Fruit fly (Drosophila melanogaster) whole organism, pupa: ENCODE results near the gene CG2186.

Experiments
- CG10348 ChIP-seq: fragments of 200-800 bp; sonication (Bioruptor generic); IDR thresholded peaks from 2 replicates; pipeline ENCODE4 v1.3.6; 2022; ENCODE audit warnings: missing biosample characterization, missing genetic modification characterization
- CG12605 ChIP-seq: fragments of 200-800 bp; sonication (Bioruptor generic); IDR thresholded peaks from 2 replicates; pipeline ENCODE4 v1.3.6; 2022; ENCODE audit warnings: missing biosample characterization, missing genetic modification characterization
- CG13204 ChIP-seq: fragments of 200-800 bp; sonication (Bioruptor generic); optimal IDR thresholded peaks from 2 replicates; lab custom pipeline; 2018; ENCODE audit warnings: missing biosample characterization, mild to moderate bottlenecking, missing genetic modification characterization, moderate library complexity
- CG14655 ChIP-seq: fragments of 200-800 bp; sonication (Bioruptor generic); optimal IDR thresholded peaks from 3 replicates; lab custom pipeline; 2017; ENCODE audit warnings: mild to moderate bottlenecking, missing biosample characterization, missing genetic modification reagents, missing genetic modification characterization
- CG15710 ChIP-seq: fragments of 200-800 bp; sonication (Bioruptor generic); optimal IDR thresholded peaks from 2 replicates; lab custom pipeline; 2018; ENCODE audit warnings: missing biosample characterization, mild to moderate bottlenecking, missing genetic modification characterization, moderate library complexity
- CG17806 ChIP-seq: fragments of 200-800 bp; sonication (Bioruptor generic); optimal IDR thresholded peaks from 2 replicates; lab custom pipeline; 2018; ENCODE audit warnings: missing biosample characterization, mild to moderate bottlenecking, missing genetic modification characterization, moderate library complexity
- CG32121 ChIP-seq: fragments of 200-800 bp; sonication (Bioruptor generic); IDR thresholded peaks from 2 replicates; pipeline ENCODE4 v1.3.6; 2022; ENCODE audit warnings: missing biosample characterization, missing genetic modification characterization
- CG34367 ChIP-seq: fragments of 200-800 bp; sonication (Bioruptor generic); optimal IDR thresholded peaks from 2 replicates; lab custom pipeline; 2018; ENCODE audit warnings: missing biosample characterization, mild to moderate bottlenecking, missing genetic modification characterization
- CG4496 ChIP-seq: fragments of 200-800 bp; sonication (Bioruptor generic); IDR thresholded peaks from 3 replicates; pipeline ENCODE4 v1.3.6; 2022; ENCODE audit warnings: missing biosample characterization, missing genetic modification characterization
- CG8159 ChIP-seq: fragments of 200-800 bp; sonication (Bioruptor generic); optimal IDR thresholded peaks from 3 replicates; lab custom pipeline; 2018; ENCODE audit warnings: missing biosample characterization, mild to moderate bottlenecking, missing genetic modification characterization, moderate library complexity
- CG8301 ChIP-seq: fragments of 200-800 bp; sonication (Bioruptor generic); optimal IDR thresholded peaks from 2 replicates; lab custom pipeline; 2018; ENCODE audit warnings: missing biosample characterization, mild to moderate bottlenecking, missing genetic modification characterization
- CG9948 ChIP-seq: fragments of 200-800 bp; sonication (Bioruptor generic); optimal IDR thresholded peaks from 2 replicates; lab custom pipeline; 2018; ENCODE audit warnings: missing biosample characterization, mild to moderate bottlenecking, missing genetic modification characterization, moderate library complexity
- D1 ChIP-seq: fragments of 200-800 bp; sonication (Bioruptor generic); optimal IDR thresholded peaks from 2 replicates; lab custom pipeline; 2018; ENCODE audit warnings: missing biosample characterization, mild to moderate bottlenecking, missing genetic modification characterization, moderate library complexity
- EcR ChIP-seq: fragments of 200-800 bp; sonication (Bioruptor generic); optimal IDR thresholded peaks from 3 replicates; lab custom pipeline; 2019; ENCODE audit warnings: missing biosample characterization, missing genetic modification characterization, mild to moderate bottlenecking, moderate library complexity, missing genetic modification reagents
- Ets98B ChIP-seq: fragments of 200-800 bp; sonication (Bioruptor generic); IDR thresholded peaks from 2 replicates; pipeline ENCODE4 v1.3.6; 2022; ENCODE audit warnings: missing biosample characterization, missing genetic modification characterization
- Pif1A ChIP-seq: fragments of 200-800 bp; sonication (Bioruptor generic); optimal IDR thresholded peaks from 3 replicates; lab custom pipeline; 2016; ENCODE audit warnings: missing biosample characterization, missing genetic modification characterization
- Pif1B ChIP-seq: fragments of 200-800 bp; sonication (Bioruptor generic); optimal IDR thresholded peaks from 3 replicates; lab custom pipeline; 2016; ENCODE audit warnings: missing biosample characterization, missing genetic modification characterization
- Snoo ChIP-seq: fragments of 200-800 bp; sonication (Bioruptor generic); optimal IDR thresholded peaks from 3 replicates; lab custom pipeline; 2017; ENCODE audit warnings: missing biosample characterization, mild to moderate bottlenecking, missing genetic modification characterization, inconsistent platforms
- fd96Ca ChIP-seq: fragments of 200-800 bp; sonication (Bioruptor generic); IDR thresholded peaks from 3 replicates; pipeline ENCODE4 v1.3.6; 2022; ENCODE audit warnings: missing biosample characterization, missing genetic modification characterization
- gl ChIP-seq: fragments of 200-800 bp; sonication (Bioruptor generic); optimal IDR thresholded peaks from 2 replicates; lab custom pipeline; 2018; ENCODE audit warnings: missing biosample characterization, mild to moderate bottlenecking, missing genetic modification characterization
- rn ChIP-seq: fragments of 200-800 bp; sonication (Bioruptor generic); IDR thresholded peaks from 2 replicates; pipeline ENCODE4 v1.3.6; 2022; ENCODE audit warnings: missing biosample characterization, missing genetic modification characterization

Gene CG2186

dm6 chrX:10893208-10893607 is 35.8 kb downstream of the CG2186 start:
- TF ChIP-seq fd96Ca = no peak
- no peak for TF ChIP-seq CG9948 (tag; lab: Kevin White, UChicago)
- no peak for TF ChIP-seq CG17806 (tag; lab: Kevin White, UChicago)
- TF ChIP-seq CG13204 (GFP tag; lab: Kevin White, UChicago) = no peak
- TF ChIP-seq CG10348 (GFP tag; lab: Robert Waterston, UW) = no peak
- no peak for TF ChIP-seq rn (GFP tag; lab: Robert Waterston, UW)
- peak; percentile 17 for TF ChIP-seq CG14655 (GFP tag; lab: Kevin White, UChicago)
- TF ChIP-seq D1 (tag; lab: Kevin White, UChicago) = no peak
- no peak for TF ChIP-seq CG4496
- TF ChIP-seq CG8159 = peak; percentile 29
- TF ChIP-seq CG15710 (tag; lab: Kevin White, UChicago) = no peak
- TF ChIP-seq Pif1A (GFP tag; lab: Kevin White, UChicago) = no peak
- TF ChIP-seq EcR (GFP tag; lab: Kevin White, UChicago) = no peak

dm6 chrX:10899232-10899631 is 41.8 kb downstream of the CG2186 start, which contains the start of gene CG1582:
Gene CG1582 (minus strand): TSS chrX:10899302.
- TF ChIP-seq CG8159 (peak; percentile 11), CG34367 (tag; lab: Kevin White, UChicago) (no peak), EcR (GFP tag; lab: Kevin White, UChicago) (no peak), Snoo (tag; lab: Kevin White, UChicago) (no peak), CG9948 (tag; lab: Kevin White, UChicago) (no peak), fd96Ca (no peak), CG13204 (GFP tag; lab: Kevin White, UChicago) (no peak), CG17806 (tag; lab: Kevin White, UChicago) (no peak), CG8301 (tag; lab: Kevin White, UChicago) (no peak), D1 (tag; lab: Kevin White, UChicago) (no peak), CG15710 (tag; lab: Kevin White, UChicago) (peak; percentile 6), CG14655 (GFP tag; lab: Kevin White, UChicago) (no peak), Pif1A (GFP tag; lab: Kevin White, UChicago) (no peak), CG32121 (GFP tag; lab: Robert Waterston, UW) (no peak)

dm6 chrX:10899665-10900064 is 42.2 kb downstream of the CG2186 start, which contains the start of gene CG15208:
Gene CG15208 (plus strand): TSS chrX:10899965.
- TF ChIP-seq CG10348 (GFP tag; lab: Robert Waterston, UW) (no peak), Ets98B (GFP tag; lab: Robert Waterston, UW) (no peak), CG15710 (tag; lab: Kevin White, UChicago) (no peak), fd96Ca (no peak), CG17806 (tag; lab: Kevin White, UChicago) (no peak), rn (GFP tag; lab: Robert Waterston, UW) (no peak), EcR (GFP tag; lab: Kevin White, UChicago) (no peak), D1 (tag; lab: Kevin White, UChicago) (no peak), CG12605 (no peak), CG13204 (GFP tag; lab: Kevin White, UChicago) (no peak), Pif1B (no peak), CG4496 (no peak), CG14655 (GFP tag; lab: Kevin White, UChicago) (no peak), CG32121 (GFP tag; lab: Robert Waterston, UW) (no peak), CG8301 (tag; lab: Kevin White, UChicago) (no peak)

- peak; percentile 7 for TF ChIP-seq CG15710 (tag; lab: Kevin White, UChicago)
- TF ChIP-seq CG14655 (GFP tag; lab: Kevin White, UChicago) = peak; percentile 38
- TF ChIP-seq Pif1B = peak; percentile 24
- peak; percentile 18 for TF ChIP-seq Snoo (tag; lab: Kevin White, UChicago)
- TF ChIP-seq Pif1A (GFP tag; lab: Kevin White, UChicago) = peak; percentile 19
- TF ChIP-seq CG9948 (tag; lab: Kevin White, UChicago) = peak; percentile 11
- no peak for TF ChIP-seq Ets98B (GFP tag; lab: Robert Waterston, UW)
- no peak for TF ChIP-seq fd96Ca
- TF ChIP-seq CG8159 = peak; percentile 35
- no peak for TF ChIP-seq CG17806 (tag; lab: Kevin White, UChicago)
- TF ChIP-seq, all 21 proteins: peak for 7
Measured at dm6 chrX:10905047-10905446, 47.6 kb downstream of the CG2186 start.

- TF ChIP-seq rn (GFP tag; lab: Robert Waterston, UW) (no peak), CG4496 (no peak), CG9948 (tag; lab: Kevin White, UChicago) (no peak), Pif1A (GFP tag; lab: Kevin White, UChicago) (no peak), CG14655 (GFP tag; lab: Kevin White, UChicago) (no peak), Snoo (tag; lab: Kevin White, UChicago) (no peak), CG8159 (no peak), D1 (tag; lab: Kevin White, UChicago) (no peak), CG13204 (GFP tag; lab: Kevin White, UChicago) (no peak), CG12605 (no peak), Pif1B (no peak), gl (no peak), Ets98B (GFP tag; lab: Robert Waterston, UW) (no peak), EcR (GFP tag; lab: Kevin White, UChicago) (no peak), CG15710 (tag; lab: Kevin White, UChicago) (no peak), CG34367 (tag; lab: Kevin White, UChicago) (no peak), CG10348 (GFP tag; lab: Robert Waterston, UW) (no peak), CG17806 (tag; lab: Kevin White, UChicago) (no peak), fd96Ca (no peak), CG32121 (GFP tag; lab: Robert Waterston, UW) (no peak)
Measured at dm6 chrX:10905467-10905866, 48.0 kb downstream of the CG2186 start, which contains the start of gene CG43901. Gene CG43901 (plus strand): TSS chrX:10905767.
